Worm (Caenorhabditis elegans) whole organism, early embryonic: ENCODE results near the gene Y17D7C.6.
"Not testable (repeated sequence)": the region's sequence is repeated elsewhere in the genome, so short reads cannot be mapped to it uniquely, and the experiment has no call there.

Source experiments
- B0310.2 ChIP-seq: sonication (generic microtip); optimal IDR thresholded peaks from 2 replicates; lab custom pipeline; 2016; ENCODE audit warnings: mild to moderate bottlenecking, missing genetic modification characterization, missing compliant biosample characterization
- F13C5.2 ChIP-seq: sonication (generic microtip); optimal IDR thresholded peaks from 2 replicates; lab custom pipeline; 2017; ENCODE audit warnings: mild to moderate bottlenecking, missing genetic modification characterization, inconsistent platforms, missing compliant biosample characterization
- aly-1 ChIP-seq: sonication (generic microtip); optimal IDR thresholded peaks from 2 replicates; lab custom pipeline; 2016; ENCODE audit warnings: missing genetic modification characterization, missing compliant biosample characterization
- ama-1 ChIP-seq: fragments of 150-350 bp; optimal IDR thresholded peaks from 2 replicates; lab custom pipeline; 2014
- ceh-13 ChIP-seq: fragments of 200-800 bp; sonication (Bioruptor generic); optimal IDR thresholded peaks from 2 replicates; lab custom pipeline; 2018; ENCODE audit warnings: mild to moderate bottlenecking, missing genetic modification characterization, missing compliant biosample characterization
- ceh-36 ChIP-seq: sonication (generic microtip); optimal IDR thresholded peaks from 2 replicates; lab custom pipeline; 2016; ENCODE audit warnings: missing genetic modification characterization, inconsistent platforms, missing compliant biosample characterization
- ets-7 ChIP-seq: sonication (generic microtip); optimal IDR thresholded peaks from 2 replicates; lab custom pipeline; 2016; ENCODE audit warnings: missing genotype, missing genetic modification characterization, missing compliant biosample characterization
- flt-1 ChIP-seq: fragments of 200-800 bp; sonication (Bioruptor generic); IDR thresholded peaks from 2 replicates; pipeline ENCODE4 v1.3.6; 2022; ENCODE audit warnings: missing genetic modification characterization, missing compliant biosample characterization
- hmbx-1 ChIP-seq: sonication (generic microtip); optimal IDR thresholded peaks from 2 replicates; lab custom pipeline; 2016; ENCODE audit warnings: mild to moderate bottlenecking, missing genetic modification characterization, missing compliant biosample characterization
- hmg-4 ChIP-seq: fragments of 200-800 bp; sonication (Bioruptor generic); optimal IDR thresholded peaks from 2 replicates; lab custom pipeline; 2018; ENCODE audit warnings: mild to moderate bottlenecking, missing genetic modification characterization, missing compliant biosample characterization
- hnd-1 ChIP-seq: sonication (generic microtip); optimal IDR thresholded peaks from 2 replicates; lab custom pipeline; 2016; ENCODE audit warnings: missing genetic modification characterization, missing compliant biosample characterization
- pes-1 ChIP-seq: fragments of 200-800 bp; sonication (Bioruptor generic); IDR thresholded peaks from 2 replicates; pipeline ENCODE4 v1.3.6; 2022; ENCODE audit warnings: missing genetic modification reagents, missing genetic modification characterization, missing compliant biosample characterization
- scrt-1 ChIP-seq: fragments of 200-800 bp; sonication (Bioruptor generic); IDR thresholded peaks from 2 replicates; pipeline ENCODE4 v1.3.6; 2022; ENCODE audit warnings: missing genetic modification characterization, missing compliant biosample characterization
- sea-1 ChIP-seq: fragments of 200-800 bp; sonication (Bioruptor generic); conservative IDR thresholded peaks from 2 replicates; pipeline ENCODE4 v1.3.6; 2022; ENCODE audit warnings: missing genetic modification characterization, missing compliant biosample characterization
- tbx-11 ChIP-seq: fragments of 200-800 bp; sonication (Bioruptor generic); IDR thresholded peaks from 2 replicates; pipeline ENCODE4 v1.3.6; 2022; ENCODE audit warnings: missing genetic modification characterization, missing compliant biosample characterization
- tbx-37 ChIP-seq: fragments of 200-800 bp; sonication (Bioruptor generic); conservative IDR thresholded peaks from 2 replicates; pipeline ENCODE4 v1.3.6; 2022; ENCODE audit warnings: missing genetic modification reagents, missing genetic modification characterization, missing compliant biosample characterization
- tra-4 ChIP-seq: sonication (generic microtip); optimal IDR thresholded peaks from 2 replicates; lab custom pipeline; 2017; ENCODE audit warnings: missing genetic modification characterization, missing compliant biosample characterization

The Y17D7C.6 gene

ce11 chrV:18753036-18753435, 43.4 kb downstream of the Y17D7C.6 start, which contains the start of gene F11D11.6:
Gene F11D11.6, minus strand, starts transcription at chrV:18753136.
- TF ChIP-seq aly-1 (tag; lab: Kevin White, UChicago) = no peak
- TF ChIP-seq F13C5.2 (tag; lab: Kevin White, UChicago) = no peak
- TF ChIP-seq ets-7 (tag; lab: Kevin White, UChicago) = no peak
- no peak for TF ChIP-seq scrt-1 (GFP tag; lab: Robert Waterston, UW)
- no peak for TF ChIP-seq sea-1 (GFP tag; lab: Robert Waterston, UW)

ce11 chrV:18754328-18754727, 44.7 kb downstream of the Y17D7C.6 start, which contains the start of gene clec-254:
Gene clec-254, minus strand, starts transcription at chrV:18754428.
- TF ChIP-seq ets-7 (tag; lab: Kevin White, UChicago); hnd-1; pes-1 (GFP tag; lab: Robert Waterston, UW): not testable (repeated sequence)

DNA sequence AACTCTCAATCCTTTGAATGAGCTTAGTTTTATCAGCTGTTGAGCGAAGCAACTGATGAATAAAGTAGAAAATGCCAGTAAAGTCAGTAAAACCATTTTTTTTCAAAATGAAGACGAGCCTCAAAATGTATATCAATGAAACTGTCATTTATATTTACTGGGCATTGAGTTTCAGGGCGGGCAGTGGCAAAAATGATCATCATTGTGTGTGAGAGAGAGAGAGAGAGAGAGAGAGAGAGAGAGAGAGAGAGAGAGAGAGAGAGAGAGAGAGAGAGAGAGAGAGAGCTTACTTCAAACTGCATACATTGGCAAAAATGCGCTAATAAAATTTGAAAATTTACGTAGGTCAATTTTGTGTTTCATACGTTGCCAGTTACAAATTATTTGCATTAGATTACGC, 50.6 kb downstream of the Y17D7C.6 start, which contains the start of gene F11D11.3:
TSS of gene F11D11.3 (minus strand) at position 101 of the 400 bp plus-strand sequence.
- TF ChIP-seq sea-1 (GFP tag; lab: Robert Waterston, UW) (no peak), hnd-1 (no peak), hmg-4 (no peak), tra-4 (no peak), ets-7 (tag; lab: Kevin White, UChicago) (no peak), tbx-11 (no peak), ama-1 (no peak), B0310.2 (no peak), tbx-37 (GFP tag; lab: Robert Waterston, UW) (no peak), ceh-36 (no peak), flt-1 (no peak), F13C5.2 (tag; lab: Kevin White, UChicago) (no peak), ceh-13 (GFP tag; lab: Kevin White, UChicago) (no peak), hmbx-1 (no peak), scrt-1 (GFP tag; lab: Robert Waterston, UW) (no peak), pes-1 (GFP tag; lab: Robert Waterston, UW) (no peak), aly-1 (tag; lab: Kevin White, UChicago) (no peak)

DNA sequence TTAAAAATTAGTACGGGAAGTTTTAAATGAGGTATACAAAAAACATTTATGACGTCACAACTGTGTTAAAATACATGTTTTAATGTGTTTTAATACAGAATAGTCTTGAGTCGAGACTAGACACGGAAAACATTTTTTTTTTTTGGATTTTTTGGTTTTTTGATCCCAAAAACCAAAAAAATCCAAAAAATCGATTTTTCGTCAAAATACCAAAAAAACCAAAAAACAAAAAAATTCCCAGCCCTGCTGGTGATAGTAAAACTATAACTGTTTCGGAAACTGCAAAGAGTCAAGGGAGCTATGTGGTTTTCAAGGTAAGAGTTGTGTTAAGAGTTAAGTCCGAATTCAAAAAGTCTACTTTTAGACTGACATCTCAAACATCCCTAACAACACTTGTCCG, 51.5 kb downstream of the Y17D7C.6 start, which contains the start of gene F11D11.4:
TSS of gene F11D11.4 (plus strand) at position 301 of the 400 bp plus-strand sequence.
- TF ChIP-seq ceh-13 (GFP tag; lab: Kevin White, UChicago) = no peak
- TF ChIP-seq hmbx-1 = no peak
- no peak for TF ChIP-seq sea-1 (GFP tag; lab: Robert Waterston, UW)
- TF ChIP-seq flt-1 = no peak
- TF ChIP-seq F13C5.2 (tag; lab: Kevin White, UChicago) = no peak
- TF ChIP-seq hmg-4 = no peak
- no peak for TF ChIP-seq ets-7 (tag; lab: Kevin White, UChicago)
- no peak for TF ChIP-seq tbx-37 (GFP tag; lab: Robert Waterston, UW)
- TF ChIP-seq B0310.2 = no peak
- no peak for TF ChIP-seq aly-1 (tag; lab: Kevin White, UChicago)
- no peak for TF ChIP-seq ceh-36
